Fruit fly (Drosophila melanogaster) ovary, adult (tissue): ENCODE measurements around the gene Las.

Experiments
- CG17801 ChIP-seq: fragments of 200-800 bp; optimal IDR thresholded peaks from 2 replicates; lab custom pipeline; 2019; ENCODE audit warnings: missing biosample characterization, mild to moderate bottlenecking, missing genetic modification characterization, moderate library complexity; ENCODE audit not compliant: partially characterized antibody

The Las gene

dm6 chr3L:20447957-20448356, 15.8 kb upstream of the Las start:
- TF ChIP-seq CG17801 (GFP tag; lab: Kevin White, UChicago) = no peak

dm6 chr3L:20447337-20447736, 15.2 kb upstream of the Las start:
- TF ChIP-seq CG17801 (GFP tag; lab: Kevin White, UChicago) = no peak

- no peak for TF ChIP-seq CG17801 (GFP tag; lab: Kevin White, UChicago)
Measured at dm6 chr3L:20446030-20446429, 13.9 kb upstream of the Las start.

dm6 chr3L:20444815-20445519, 12.8 kb upstream of the Las start:
- peak; percentile 69 for TF ChIP-seq CG17801 (GFP tag; lab: Kevin White, UChicago)

DNA sequence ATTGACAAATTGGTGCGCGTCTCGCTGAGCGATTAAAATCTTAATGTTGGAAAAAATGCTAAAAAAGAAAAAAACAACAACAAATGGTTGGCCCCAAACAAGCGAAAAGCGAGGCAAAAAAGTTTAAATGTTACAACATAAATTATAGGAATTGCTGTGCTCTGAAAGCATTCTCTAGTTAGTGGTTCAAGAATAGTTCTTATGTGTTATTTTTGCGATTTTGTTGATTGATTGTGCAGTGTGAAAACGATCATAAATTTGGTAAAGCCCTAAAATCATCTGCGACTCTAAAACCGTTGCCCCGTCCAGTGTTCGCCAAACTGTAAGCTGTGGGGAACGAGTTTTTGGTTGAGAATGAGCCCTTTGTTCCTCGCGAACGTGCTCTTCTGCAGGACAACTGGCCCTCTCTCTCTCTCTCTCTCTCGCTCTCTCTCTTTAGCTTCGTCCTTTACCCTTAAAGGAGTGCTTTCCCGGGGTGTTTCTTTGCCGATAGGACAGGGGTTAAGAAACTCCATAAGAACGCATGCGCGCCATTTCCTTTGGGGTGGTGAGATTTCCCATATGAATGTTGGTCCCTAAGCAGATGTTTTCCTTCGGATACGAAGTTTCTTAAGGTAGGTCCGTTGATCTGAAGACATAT, 10.6 kb upstream of the Las start:
- no peak for TF ChIP-seq CG17801 (GFP tag; lab: Kevin White, UChicago)

DNA sequence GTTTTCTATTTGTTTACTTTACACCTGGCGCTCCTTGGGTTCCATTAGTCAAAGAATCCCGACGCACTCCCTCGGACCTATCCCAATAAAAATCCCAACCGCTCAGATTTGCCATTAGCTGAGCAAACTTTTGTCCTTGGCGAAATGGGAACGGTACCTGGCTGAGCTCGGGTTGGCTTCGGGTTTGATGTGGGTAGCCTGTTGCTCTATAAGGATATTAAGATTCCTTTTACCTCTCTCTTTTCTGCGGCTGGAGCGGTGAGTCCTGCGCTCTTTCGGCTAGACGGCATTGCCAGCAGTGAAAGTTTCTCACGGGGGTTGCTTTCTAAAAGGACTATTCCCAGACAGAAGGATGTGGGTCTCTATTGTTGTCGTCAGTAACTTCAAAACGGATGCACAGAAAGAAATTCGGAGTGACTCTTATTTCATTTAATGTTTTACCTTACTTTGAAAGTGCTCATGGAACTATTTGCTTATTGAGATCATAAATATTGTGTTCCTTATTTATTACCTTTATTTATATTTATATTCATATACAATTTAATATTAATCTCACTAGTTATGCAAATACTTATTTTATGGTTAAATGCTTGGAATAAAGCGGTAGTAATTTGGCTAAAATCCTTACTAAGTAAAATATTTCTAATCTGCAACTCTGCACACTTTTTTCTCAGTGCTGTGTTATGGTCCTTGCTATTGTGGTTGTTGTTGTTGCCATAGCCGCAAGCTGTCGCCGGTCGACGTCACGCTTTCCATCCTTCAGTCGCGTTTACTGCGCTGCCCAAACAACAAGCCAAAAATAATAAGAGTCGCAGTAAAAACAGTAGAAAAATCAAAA, 9.7 kb upstream of the Las start, which contains the start of gene CG5910:
Gene CG5910, plus strand, starts transcription at position 788 of the 838 bp plus-strand sequence.
- no peak for TF ChIP-seq CG17801 (GFP tag; lab: Kevin White, UChicago)

- TF ChIP-seq CG17801 (GFP tag; lab: Kevin White, UChicago) = no peak
Measured at dm6 chr3L:20440902-20441429, 8.8 kb upstream of the Las start.

- TF ChIP-seq CG17801 (GFP tag; lab: Kevin White, UChicago) = no peak
Measured at dm6 chr3L:20439772-20440171, 7.6 kb upstream of the Las start, which contains the start of gene Hpd. Hpd (minus strand) TSS chr3L:20439872.

- peak; percentile 5 for TF ChIP-seq CG17801 (GFP tag; lab: Kevin White, UChicago)
Measured at dm6 chr3L:20436069-20436468, 3.9 kb upstream of the Las start, which contains the start of the genes mRpL15 and CtIP. mRpL15 (minus strand) TSS chr3L:20436209. CtIP (plus strand) TSS chr3L:20436250.

dm6 chr3L:20431619-20432018, 542 bp downstream of the Las start:
- no peak for TF ChIP-seq CG17801 (GFP tag; lab: Kevin White, UChicago)

dm6 chr3L:20430182-20430581, 2.0 kb downstream of the Las start, which contains the start of gene CG5262:
CG5262 (minus strand) TSS chr3L:20430475.
- TF ChIP-seq CG17801 (GFP tag; lab: Kevin White, UChicago) = peak; percentile 33

DNA sequence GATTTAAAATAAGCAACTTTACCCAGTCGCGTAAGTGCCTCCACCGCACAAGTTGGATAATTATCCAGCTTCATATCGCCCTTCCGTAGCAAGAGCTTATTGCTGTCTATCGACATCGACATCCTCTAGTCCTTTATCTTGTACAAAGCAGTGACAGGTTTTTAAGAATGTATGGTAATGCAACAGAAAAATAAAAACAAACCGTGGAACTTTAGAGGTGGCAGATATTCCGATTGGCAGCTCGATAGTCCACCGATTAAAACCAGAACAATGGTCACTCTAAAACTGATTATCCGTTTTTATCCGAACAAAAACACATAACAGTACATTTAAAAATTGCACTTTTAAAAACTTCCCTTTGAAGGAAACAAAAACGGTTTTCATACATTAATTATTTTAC, 4.7 kb downstream of the Las start, which contains the start of gene CG5274:
Gene CG5274, minus strand, starts transcription at position 218 of the 400 bp plus-strand sequence.
- no peak for TF ChIP-seq CG17801 (GFP tag; lab: Kevin White, UChicago)

dm6 chr3L:20425888-20426287, 6.3 kb downstream of the Las start, which contains the start of gene CG5282:
CG5282 (minus strand) TSS chr3L:20426071.
- no peak for TF ChIP-seq CG17801 (GFP tag; lab: Kevin White, UChicago)

- TF ChIP-seq CG17801 (GFP tag; lab: Kevin White, UChicago) = no peak
Measured at dm6 chr3L:20413304-20413703, 18.9 kb downstream of the Las start, which contains the start of gene zye. zye (plus strand) TSS chr3L:20413604.
